Fruit fly (Drosophila melanogaster) whole organism, embryonic: ENCODE results near the gene fzy.
A peak's percentile ranks its signal among the peaks of the same experiment; 100 is the strongest.

Experiments
- CG10543 ChIP-seq: fragments of 200-800 bp; sonication (Bioruptor generic); optimal IDR thresholded peaks from 3 replicates; lab custom pipeline; 2017; ENCODE audit warnings: missing biosample characterization, mild to moderate bottlenecking, missing genetic modification characterization, moderate library complexity
- CG12219 ChIP-seq: fragments of 200-800 bp; sonication (Bioruptor generic); optimal IDR thresholded peaks from 3 replicates; lab custom pipeline; 2018; ENCODE audit warnings: missing biosample characterization, mild to moderate bottlenecking, missing genetic modification characterization
- CG17385 ChIP-seq: fragments of 200-800 bp; sonication (Bioruptor generic); optimal IDR thresholded peaks from 3 replicates; lab custom pipeline; 2018; ENCODE audit warnings: missing biosample characterization, mild to moderate bottlenecking, missing genetic modification characterization
- CG2129 ChIP-seq: fragments of 200-800 bp; sonication (Bioruptor generic); IDR thresholded peaks from 2 replicates; pipeline ENCODE4 v1.3.6; 2022; ENCODE audit warnings: missing biosample characterization, missing genetic modification characterization; ENCODE audit not compliant: partially characterized antibody
- CG32772 ChIP-seq: fragments of 200-800 bp; sonication (Bioruptor generic); IDR thresholded peaks from 2 replicates; pipeline ENCODE4 v1.3.6; 2022; ENCODE audit warnings: missing biosample characterization, missing genetic modification characterization
- CG4282 ChIP-seq: fragments of 200-800 bp; sonication (Bioruptor generic); optimal IDR thresholded peaks from 2 replicates; lab custom pipeline; 2016; ENCODE audit warnings: missing biosample characterization, missing genetic modification characterization
- CG5953 ChIP-seq: fragments of 200-800 bp; sonication (Bioruptor generic); IDR thresholded peaks from 2 replicates; pipeline ENCODE4 v1.3.6; 2022; ENCODE audit warnings: missing biosample characterization, missing genetic modification characterization
- CG8478 ChIP-seq: fragments of >200 bp; optimal IDR thresholded peaks from 2 replicates; lab custom pipeline; 2018
- D ChIP-seq, 2 experiments: fragments of 200-800 bp in 1 of 2; fragments of >200 bp in 1 of 2; sonication (Bioruptor generic) in 1 of 2; optimal IDR thresholded peaks; 2 replicates in 1 of 2; 3 replicates in 1 of 2; lab custom pipeline; 2017; ENCODE audit warnings: mild to moderate bottlenecking in 1 of 2, missing biosample characterization in 1 of 2, missing genetic modification characterization in 1 of 2, missing genetic modification reagents in 1 of 2
- Deaf1 ChIP-seq: fragments of 200-800 bp; optimal IDR thresholded peaks from 3 replicates; lab custom pipeline; 2019; ENCODE audit warnings: missing biosample characterization, mild to moderate bottlenecking, missing genetic modification characterization, moderate library complexity
- Dll ChIP-seq: fragments of 200-800 bp; sonication (Bioruptor generic); IDR thresholded peaks from 4 replicates; pipeline ENCODE4 v1.3.6; 2022; ENCODE audit warnings: missing biosample characterization, missing genetic modification characterization; ENCODE audit not compliant: partially characterized antibody
- Elba2 ChIP-seq: fragments of 200-800 bp; sonication (Bioruptor generic); optimal IDR thresholded peaks from 3 replicates; lab custom pipeline; 2016; ENCODE audit warnings: missing biosample characterization, missing genetic modification characterization
- Ets97D ChIP-seq: fragments of 200-800 bp; sonication (Bioruptor generic); optimal IDR thresholded peaks from 3 replicates; lab custom pipeline; 2016; ENCODE audit warnings: missing biosample characterization, missing genetic modification characterization
- Gsc ChIP-seq: fragments of 200-800 bp; sonication (Bioruptor generic); IDR thresholded peaks from 2 replicates; pipeline ENCODE4 v1.3.6; 2022; ENCODE audit warnings: missing biosample characterization, missing genetic modification characterization
- HLH3B ChIP-seq: fragments of 200-800 bp; sonication (Bioruptor generic); IDR thresholded peaks from 2 replicates; pipeline ENCODE4 v1.3.6; 2022; ENCODE audit warnings: missing biosample characterization, missing genetic modification characterization
- Hmx ChIP-seq: fragments of 200-800 bp; sonication (Bioruptor generic); optimal IDR thresholded peaks from 2 replicates; lab custom pipeline; 2016; ENCODE audit warnings: missing biosample characterization, missing genetic modification characterization
- Lpt ChIP-seq: fragments of >200 bp; optimal IDR thresholded peaks from 2 replicates; lab custom pipeline; 2018; ENCODE audit warnings: missing biosample characterization, missing genetic modification characterization
- MESR4 ChIP-seq: fragments of 200-800 bp; sonication (Bioruptor generic); optimal IDR thresholded peaks from 2 replicates; lab custom pipeline; 2018; ENCODE audit warnings: missing biosample characterization, mild to moderate bottlenecking, missing genetic modification characterization, moderate library complexity
- Med ChIP-seq: fragments of 200-800 bp; sonication (Bioruptor generic); peaks from one replicate; lab custom pipeline; 2016; ENCODE audit warnings: missing biosample characterization, missing genetic modification characterization, mild to moderate bottlenecking, inconsistent platforms, moderate library complexity
- Meics ChIP-seq: fragments of 200-800 bp; sonication (Bioruptor generic); optimal IDR thresholded peaks from 2 replicates; lab custom pipeline; 2017; ENCODE audit warnings: missing biosample characterization, mild to moderate bottlenecking, missing genetic modification characterization
- Rfx ChIP-seq: fragments of 200-800 bp; sonication (Bioruptor generic); IDR thresholded peaks from 2 replicates; pipeline ENCODE4 v1.3.6; 2022; ENCODE audit warnings: missing biosample characterization, missing genetic modification characterization
- Spps ChIP-seq: fragments of 200-800 bp; sonication (Bioruptor generic); optimal IDR thresholded peaks from 2 replicates; lab custom pipeline; 2018; ENCODE audit warnings: missing biosample characterization, mild to moderate bottlenecking, missing genetic modification characterization
- Stat92E ChIP-seq, 3 experiments: fragments of >200 bp in 2 of 3; fragments of 200-800 bp in 1 of 3; sonication (Bioruptor generic) in 1 of 3; optimal IDR thresholded peaks; 2 replicates each; lab custom pipeline; 2017 to 2019; ENCODE audit warnings: missing biosample characterization in 3 of 3, missing genetic modification characterization in 3 of 3, mild to moderate bottlenecking in 1 of 3, moderate library complexity in 1 of 3
- Xbp1 ChIP-seq: fragments of 200-800 bp; sonication (Bioruptor generic); optimal IDR thresholded peaks from 3 replicates; lab custom pipeline; 2016; ENCODE audit warnings: missing biosample characterization, mild to moderate bottlenecking, missing genetic modification characterization
- cas ChIP-seq: fragments of 200-800 bp; sonication (Bioruptor generic); IDR thresholded peaks from 2 replicates; pipeline ENCODE4 v1.3.6; 2022; ENCODE audit warnings: missing biosample characterization, missing genetic modification characterization
- cg ChIP-seq: fragments of 200-800 bp; sonication (Bioruptor generic); optimal IDR thresholded peaks from 3 replicates; lab custom pipeline; 2019; ENCODE audit warnings: missing biosample characterization, mild to moderate bottlenecking, missing genetic modification characterization, moderate library complexity
- chinmo ChIP-seq: fragments of 200-800 bp; sonication (Bioruptor generic); IDR thresholded peaks from 4 replicates; pipeline ENCODE4 v1.3.6; 2022; ENCODE audit warnings: missing biosample characterization, missing genetic modification characterization; ENCODE audit not compliant: partially characterized antibody
- dan ChIP-seq: fragments of 200-800 bp; sonication (Bioruptor generic); IDR thresholded peaks from 2 replicates; pipeline ENCODE4 v1.3.6; 2022; ENCODE audit warnings: missing biosample characterization, missing genetic modification characterization
- danr ChIP-seq: fragments of 200-800 bp; sonication (Bioruptor generic); IDR thresholded peaks from 2 replicates; pipeline ENCODE4 v1.3.6; 2022; ENCODE audit warnings: missing biosample characterization, missing genetic modification characterization
- emc ChIP-seq: fragments of 200-800 bp; sonication (Bioruptor generic); optimal IDR thresholded peaks from 2 replicates; lab custom pipeline; 2016; ENCODE audit warnings: missing biosample characterization, missing genetic modification characterization
- fd3F ChIP-seq: fragments of 200-800 bp; sonication (Bioruptor generic); optimal IDR thresholded peaks from 2 replicates; lab custom pipeline; 2018; ENCODE audit warnings: missing biosample characterization, mild to moderate bottlenecking, missing genetic modification characterization, moderate library complexity
- grau ChIP-seq: fragments of 200-800 bp; optimal IDR thresholded peaks from 3 replicates; lab custom pipeline; 2019; ENCODE audit warnings: missing biosample characterization, mild to moderate bottlenecking, missing genetic modification characterization, moderate library complexity
- gsb ChIP-seq: fragments of 200-800 bp; sonication (Bioruptor generic); IDR thresholded peaks from 2 replicates; pipeline ENCODE4 v1.3.6; 2022; ENCODE audit warnings: missing biosample characterization, missing genetic modification characterization
- inv ChIP-seq: fragments of 200-800 bp; sonication (Bioruptor generic); IDR thresholded peaks from 2 replicates; pipeline ENCODE4 v1.3.6; 2022; ENCODE audit warnings: missing biosample characterization, missing genetic modification characterization; ENCODE audit not compliant: partially characterized antibody
- mld ChIP-seq: fragments of 200-800 bp; sonication (Bioruptor generic); IDR thresholded peaks from 3 replicates; pipeline ENCODE4 v1.3.6; 2022; ENCODE audit warnings: missing biosample characterization, missing genetic modification characterization; ENCODE audit not compliant: partially characterized antibody
- psq ChIP-seq: fragments of 200-800 bp; sonication (Bioruptor generic); optimal IDR thresholded peaks from 2 replicates; lab custom pipeline; 2017; ENCODE audit warnings: missing biosample characterization, missing genetic modification characterization
- pzg ChIP-seq: fragments of 200-800 bp; sonication (Bioruptor generic); optimal IDR thresholded peaks from 3 replicates; lab custom pipeline; 2018; ENCODE audit warnings: missing biosample characterization, mild to moderate bottlenecking, missing genetic modification characterization, moderate library complexity
- run ChIP-seq: fragments of 200-800 bp; sonication (Bioruptor generic); optimal IDR thresholded peaks from 3 replicates; lab custom pipeline; 2018; ENCODE audit warnings: missing biosample characterization, mild to moderate bottlenecking, missing genetic modification characterization
- sug ChIP-seq: fragments of 200-800 bp; optimal IDR thresholded peaks from 2 replicates; lab custom pipeline; 2019; ENCODE audit warnings: missing biosample characterization, mild to moderate bottlenecking, missing genetic modification characterization, moderate library complexity
- wor ChIP-seq: fragments of 200-800 bp; sonication (Bioruptor generic); IDR thresholded peaks from 2 replicates; pipeline ENCODE4 v1.3.6; 2022; ENCODE audit warnings: missing biosample characterization, missing genetic modification characterization
- zen ChIP-seq: fragments of 200-800 bp; sonication (Bioruptor generic); optimal IDR thresholded peaks from 3 replicates; lab custom pipeline; 2018; ENCODE audit warnings: missing biosample characterization, mild to moderate bottlenecking, missing genetic modification characterization, moderate library complexity

Gene fzy

dm6 chr2L:16350742-16351568, 40.2 kb downstream of the fzy start (continued):
- peak; percentile 99 for TF ChIP-seq grau
- peak; percentile 94 for TF ChIP-seq Ets97D (GFP tag; lab: Kevin White, UChicago)
- peak; percentile 99 for TF ChIP-seq CG5953 (GFP tag; lab: Robert Waterston, UW)
- TF ChIP-seq, all 482 proteins: peak for 446

- TF ChIP-seq Deaf1, result peak; percentile 89
- TF ChIP-seq chinmo (GFP tag; lab: Robert Waterston, UW), result 0 out of 4 replicates have a peak, but pooled peaks have one; percentile 11
- peak; percentile 81 for TF ChIP-seq Med
- peak; percentile 5 for TF ChIP-seq CG8478
- no peak for TF ChIP-seq dan
- TF ChIP-seq Elba2 (GFP tag; lab: Kevin White, UChicago), result peak; percentile 41
- no peak for TF ChIP-seq cas (GFP tag; lab: Robert Waterston, UW)
- no peak for TF ChIP-seq Hmx
- TF ChIP-seq Lpt (GFP tag; lab: Kevin White, UChicago), result no peak
- TF ChIP-seq CG17385 (GFP tag; lab: Kevin White, UChicago), result peak; percentile 92
- peak; percentile 83 for TF ChIP-seq grau
- TF ChIP-seq CG10543 (GFP tag; lab: Kevin White, UChicago), result no peak
- peak; percentile 54 for TF ChIP-seq MESR4
- peak in 1 of 3 experiments; percentile 71 for TF ChIP-seq Stat92E (GFP tag; optimal IDR thresholded peaks at IDR 0.05; lab: Kevin White, UChicago)
- no peak for TF ChIP-seq CG4282 (GFP tag; lab: Kevin White, UChicago)
- peak; percentile 78 for TF ChIP-seq psq (GFP tag; lab: Kevin White, UChicago)
- TF ChIP-seq cg (GFP tag; lab: Kevin White, UChicago), result peak; percentile 92
- TF ChIP-seq D (optimal IDR thresholded peaks at IDR 0.05; lab: Kevin White, UChicago), result peak; percentile 68
- TF ChIP-seq D (GFP tag; optimal IDR thresholded peaks at IDR 0.05; lab: Kevin White, UChicago), result no peak
- TF ChIP-seq, all 482 proteins: peak for 12
These were observed 41.2 kb downstream of the fzy start for dm6 chr2L:16351805-16352584.

- peak; percentile 67 for TF ChIP-seq Rfx (GFP tag; lab: Robert Waterston, UW)
- TF ChIP-seq CG32772, result no peak
- no peak for TF ChIP-seq Gsc (GFP tag; lab: Robert Waterston, UW)
- TF ChIP-seq Meics, result peak; percentile 46
- peak; percentile 89 for TF ChIP-seq inv (GFP tag; lab: Robert Waterston, UW)
- no peak for TF ChIP-seq HLH3B (GFP tag; lab: Robert Waterston, UW)
- peak; percentile 79; the same call in 2 of the 3 replicates for TF ChIP-seq mld
- no peak for TF ChIP-seq wor (GFP tag; lab: Robert Waterston, UW)
- TF ChIP-seq fd3F (GFP tag; lab: Kevin White, UChicago), result no peak
- TF ChIP-seq Spps, result no peak
- no peak for TF ChIP-seq danr (GFP tag; lab: Robert Waterston, UW)
- peak; percentile 67 for TF ChIP-seq D (optimal IDR thresholded peaks at IDR 0.05; lab: Kevin White, UChicago)
- peak; percentile 40 for TF ChIP-seq D (GFP tag; optimal IDR thresholded peaks at IDR 0.05; lab: Kevin White, UChicago)
- TF ChIP-seq run (tag; lab: Kevin White, UChicago), result peak; percentile 5
- peak; percentile 46 for TF ChIP-seq Xbp1 (GFP tag; lab: Kevin White, UChicago)
- no peak for TF ChIP-seq Lpt (GFP tag; lab: Kevin White, UChicago)
- TF ChIP-seq MESR4, result peak; percentile 55
- TF ChIP-seq pzg (GFP tag; lab: Kevin White, UChicago), result peak; percentile 51
- TF ChIP-seq sug (tag; lab: Kevin White, UChicago), result peak; percentile 50
- peak; percentile 95 for TF ChIP-seq Dll (GFP tag; lab: Robert Waterston, UW)
- no peak for TF ChIP-seq CG12219
- TF ChIP-seq gsb (GFP tag; lab: Robert Waterston, UW), result no peak
- TF ChIP-seq emc, result no peak
- TF ChIP-seq zen (tag; lab: Kevin White, UChicago), result no peak
- TF ChIP-seq CG2129 (GFP tag; lab: Robert Waterston, UW), result peak; percentile 85
These were observed 42.1 kb downstream of the fzy start, which contains the start of the genes Hyls1, chif and CG4455 for dm6 chr2L:16352585-16353580. Gene Hyls1 (minus strand): TSS chr2L:16352628. Gene chif (minus strand): TSS chr2L:16352628. Gene CG4455 (plus strand): TSS chr2L:16352934.
